Fruit fly (Drosophila melanogaster) whole organism, embryonic: ENCODE results near the gene CG13043.

Source experiments
- ATbp ChIP-seq: fragments of 200-800 bp; sonication (Bioruptor generic); optimal IDR thresholded peaks from 2 replicates; lab custom pipeline; 2017; ENCODE audit warnings: missing biosample characterization, mild to moderate bottlenecking, missing genetic modification characterization, missing genetic modification reagents
- Ada2b ChIP-seq: fragments of 200-800 bp; sonication (Bioruptor generic); IDR thresholded peaks from 2 replicates; pipeline ENCODE4 v1.3.6; 2022; ENCODE audit warnings: missing biosample characterization, missing genetic modification characterization
- Bgb ChIP-seq: fragments of 200-800 bp; sonication (Bioruptor generic); IDR thresholded peaks from 2 replicates; pipeline ENCODE4 v1.3.6; 2022; ENCODE audit warnings: missing biosample characterization, missing genetic modification characterization; ENCODE audit not compliant: partially characterized antibody
- CG11085 ChIP-seq: fragments of 200-800 bp; sonication (Bioruptor generic); IDR thresholded peaks from 2 replicates; pipeline ENCODE4 v1.3.6; 2022; ENCODE audit warnings: missing biosample characterization, missing genetic modification characterization
- CG11247 ChIP-seq: fragments of 200-800 bp; sonication (Bioruptor generic); IDR thresholded peaks from 2 replicates; pipeline ENCODE4 v1.3.6; 2022; ENCODE audit warnings: missing biosample characterization, missing genetic modification characterization
- CG16813 ChIP-seq: fragments of 200-800 bp; sonication (Bioruptor generic); IDR thresholded peaks from 3 replicates; pipeline ENCODE4 v1.3.6; 2022; ENCODE audit warnings: missing biosample characterization, missing genetic modification characterization; ENCODE audit not compliant: partially characterized antibody
- CG1792 ChIP-seq: fragments of 200-800 bp; sonication (Bioruptor generic); optimal IDR thresholded peaks from 2 replicates; lab custom pipeline; 2016; ENCODE audit warnings: missing biosample characterization, missing genetic modification characterization
- CG1832 ChIP-seq: fragments of 200-800 bp; sonication (Bioruptor generic); optimal IDR thresholded peaks from 2 replicates; lab custom pipeline; 2017; ENCODE audit warnings: missing biosample characterization, mild to moderate bottlenecking, missing genetic modification characterization, inconsistent platforms
- CG2129 ChIP-seq: fragments of 200-800 bp; sonication (Bioruptor generic); IDR thresholded peaks from 2 replicates; pipeline ENCODE4 v1.3.6; 2022; ENCODE audit warnings: missing biosample characterization, missing genetic modification characterization; ENCODE audit not compliant: partially characterized antibody
- CG7556 ChIP-seq: fragments of 200-800 bp; sonication (Bioruptor generic); optimal IDR thresholded peaks from 2 replicates; lab custom pipeline; 2017; ENCODE audit warnings: missing biosample characterization, mild to moderate bottlenecking, missing genetic modification characterization
- CG8944 ChIP-seq: fragments of 200-800 bp; sonication (Bioruptor generic); optimal IDR thresholded peaks from 3 replicates; lab custom pipeline; 2016; ENCODE audit warnings: missing biosample characterization, missing genetic modification characterization
- CrebB ChIP-seq: fragments of 200-800 bp; sonication (Bioruptor generic); optimal IDR thresholded peaks from 3 replicates; lab custom pipeline; 2018; ENCODE audit warnings: missing biosample characterization, mild to moderate bottlenecking, missing genetic modification characterization
- Dbx ChIP-seq: fragments of 200-800 bp; sonication (Bioruptor generic); IDR thresholded peaks from 3 replicates; pipeline ENCODE4 v1.3.6; 2022; ENCODE audit warnings: missing biosample characterization, missing genetic modification characterization
- Deaf1 ChIP-seq: fragments of 200-800 bp; optimal IDR thresholded peaks from 3 replicates; lab custom pipeline; 2019; ENCODE audit warnings: missing biosample characterization, mild to moderate bottlenecking, missing genetic modification characterization, moderate library complexity
- Ets65A ChIP-seq: fragments of 200-800 bp; sonication (Bioruptor generic); peaks from one replicate; lab custom pipeline; 2016; ENCODE audit warnings: missing biosample characterization, missing genetic modification characterization
- HLH4C ChIP-seq: fragments of 200-800 bp; sonication (Bioruptor generic); IDR thresholded peaks from 3 replicates; pipeline ENCODE4 v1.3.6; 2022; ENCODE audit warnings: missing biosample characterization, missing genetic modification characterization; ENCODE audit not compliant: partially characterized antibody
- Hmr ChIP-seq: fragments of 200-800 bp; sonication (Bioruptor generic); optimal IDR thresholded peaks from 3 replicates; lab custom pipeline; 2017; ENCODE audit warnings: mild to moderate bottlenecking, missing biosample characterization, missing genetic modification reagents, missing genetic modification characterization
- Nf-YB ChIP-seq: fragments of 200-800 bp; sonication (Bioruptor generic); optimal IDR thresholded peaks from 3 replicates; lab custom pipeline; 2019; ENCODE audit warnings: missing biosample characterization, mild to moderate bottlenecking, missing genetic modification characterization, moderate library complexity
- Pdp1 ChIP-seq, 2 experiments: fragments of 200-800 bp; sonication (Bioruptor generic); optimal IDR thresholded peaks; 3 replicates each; lab custom pipeline; 2016; ENCODE audit warnings: missing biosample characterization in 2 of 2, missing genetic modification characterization in 2 of 2, mild to moderate bottlenecking in 1 of 2, moderate library complexity in 1 of 2
- ac ChIP-seq: fragments of 200-800 bp; sonication (Bioruptor generic); optimal IDR thresholded peaks from 3 replicates; lab custom pipeline; 2017; ENCODE audit warnings: missing biosample characterization, mild to moderate bottlenecking, missing genetic modification characterization
- bsh ChIP-seq, 2 experiments: fragments of 200-800 bp; sonication (Bioruptor generic); optimal IDR thresholded peaks; 2 replicates each; lab custom pipeline; 2017 to 2018; ENCODE audit warnings: mild to moderate bottlenecking in 2 of 2, missing biosample characterization in 2 of 2, missing genetic modification characterization in 2 of 2, moderate library complexity in 1 of 2
- eve ChIP-seq, 2 experiments: fragments of >200 bp; optimal IDR thresholded peaks; 2 replicates each; lab custom pipeline; 2017; ENCODE audit warnings: missing biosample characterization in 2 of 2, missing genetic modification characterization in 2 of 2
- lab ChIP-seq: fragments of 200-800 bp; sonication (Bioruptor generic); optimal IDR thresholded peaks from 3 replicates; lab custom pipeline; 2017; ENCODE audit warnings: missing biosample characterization, missing genetic modification characterization, mild to moderate bottlenecking, moderate library complexity, missing genetic modification reagents
- nom ChIP-seq: fragments of 200-800 bp; sonication (Bioruptor generic); optimal IDR thresholded peaks from 2 replicates; lab custom pipeline; 2017; ENCODE audit warnings: missing biosample characterization, missing genetic modification characterization, mild to moderate bottlenecking, moderate library complexity, missing genetic modification reagents
- scrt ChIP-seq: fragments of 200-800 bp; sonication (Bioruptor generic); optimal IDR thresholded peaks from 2 replicates; lab custom pipeline; 2018; ENCODE audit warnings: missing biosample characterization, mild to moderate bottlenecking, missing genetic modification characterization, moderate library complexity
- slou ChIP-seq: fragments of 200-800 bp; sonication (Bioruptor generic); optimal IDR thresholded peaks from 3 replicates; lab custom pipeline; 2016; ENCODE audit warnings: missing biosample characterization, missing genetic modification characterization
- sug ChIP-seq: fragments of 200-800 bp; optimal IDR thresholded peaks from 2 replicates; lab custom pipeline; 2019; ENCODE audit warnings: missing biosample characterization, mild to moderate bottlenecking, missing genetic modification characterization, moderate library complexity
- tin ChIP-seq: fragments of 200-800 bp; sonication (Bioruptor generic); optimal IDR thresholded peaks from 3 replicates; lab custom pipeline; 2016; ENCODE audit warnings: missing biosample characterization, missing genetic modification characterization
- tup ChIP-seq: fragments of 200-800 bp; sonication (Bioruptor generic); optimal IDR thresholded peaks from 2 replicates; lab custom pipeline; 2016; ENCODE audit warnings: missing biosample characterization, mild to moderate bottlenecking, missing genetic modification characterization, moderate library complexity
- zen2 ChIP-seq: fragments of 200-800 bp; sonication (Bioruptor generic); IDR thresholded peaks from 3 replicates; pipeline ENCODE4 v1.3.6; 2022; ENCODE audit warnings: missing biosample characterization, missing genetic modification characterization; ENCODE audit not compliant: partially characterized antibody

The CG13043 gene

DNA sequence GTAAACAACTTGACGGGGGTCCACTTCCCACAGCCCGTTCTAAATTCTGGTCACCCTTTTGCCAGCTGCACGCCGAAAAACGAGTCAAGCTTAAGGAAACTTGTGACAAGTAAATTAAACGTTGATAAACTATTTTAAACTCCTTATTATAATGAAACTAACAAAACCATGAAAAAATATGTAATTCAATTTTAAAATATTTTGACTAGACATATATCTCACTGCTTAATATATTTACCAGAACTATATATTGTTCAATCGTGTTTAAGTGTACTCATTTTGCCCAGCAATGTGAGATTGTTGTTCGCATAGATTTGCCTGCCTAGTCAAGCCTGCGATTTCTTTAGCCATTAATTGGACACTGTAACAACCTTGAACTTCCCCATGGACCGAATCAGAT lies 46.1 kb downstream of the CG13043 start, which contains the start of gene CG13053:
TSS of gene CG13053 (minus strand) at position 171 of the 400 bp plus-strand sequence.
- no peak for TF ChIP-seq CG7556
- TF ChIP-seq tup (GFP tag; lab: Kevin White, UChicago): no peak
- TF ChIP-seq CG2129 (GFP tag; lab: Robert Waterston, UW): no peak
- peak; percentile 37 for TF ChIP-seq nom
- no peak for TF ChIP-seq tin (GFP tag; lab: Kevin White, UChicago)
- TF ChIP-seq bsh (GFP tag; optimal IDR thresholded peaks at IDR 0.05; lab: Kevin White, UChicago): peak in 1 of 2 experiments; percentile 55
- no peak for TF ChIP-seq lab (GFP tag; lab: Kevin White, UChicago)
- TF ChIP-seq ac: no peak
- TF ChIP-seq sug (tag; lab: Kevin White, UChicago): no peak
- TF ChIP-seq ATbp (GFP tag; lab: Kevin White, UChicago): no peak
- TF ChIP-seq eve (GFP tag; optimal IDR thresholded peaks at IDR 0.05; lab: Kevin White, UChicago): no peak

DNA sequence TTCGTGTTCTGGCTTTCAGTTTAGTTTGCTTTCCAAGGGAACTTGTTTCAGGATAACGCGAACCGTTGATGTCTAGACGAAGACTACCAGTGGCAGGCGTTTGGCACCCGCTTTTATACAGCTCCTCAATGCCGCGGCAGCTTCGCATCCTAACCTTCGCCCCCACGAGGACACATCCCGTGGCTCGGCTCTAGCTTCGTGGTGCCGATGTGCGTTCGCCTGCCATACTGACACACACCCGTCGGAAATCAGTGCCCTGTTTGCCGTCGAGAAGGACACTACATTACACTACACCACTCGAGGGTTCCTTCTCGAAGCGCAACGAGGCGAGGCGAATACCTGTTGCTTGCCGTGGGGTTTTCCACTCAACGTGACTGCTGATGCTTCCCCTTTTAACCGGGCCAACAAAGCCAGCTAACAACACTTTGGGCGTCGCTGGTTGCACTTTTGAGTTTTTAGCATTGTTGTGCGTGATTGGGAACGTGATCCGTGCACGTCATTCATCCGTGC lies 48.5 kb downstream of the CG13043 start, which contains the start of gene CG13054:
TSS of gene CG13054 (minus strand) at position 74 of the 510 bp plus-strand sequence.
- TF ChIP-seq Ets65A (peak; percentile 30), HLH4C (0 out of 3 replicates have a peak, but pooled peaks have one; percentile 10), CG16813 (GFP tag; lab: Robert Waterston, UW) (no peak), Dbx (GFP tag; lab: Robert Waterston, UW) (0 out of 3 replicates have a peak, but pooled peaks have one; percentile 25), sug (tag; lab: Kevin White, UChicago) (no peak), slou (no peak), Nf-YB (GFP tag; lab: Kevin White, UChicago) (no peak), scrt (GFP tag; lab: Kevin White, UChicago) (peak; percentile 92), CG1832 (GFP tag; lab: Kevin White, UChicago) (no peak), CG1792 (GFP tag; lab: Kevin White, UChicago) (no peak), CG8944 (GFP tag; lab: Kevin White, UChicago) (no peak), Pdp1 (GFP tag; optimal IDR thresholded peaks at IDR 0.05; lab: Kevin White, UChicago) (no peak), CG11247 (GFP tag; lab: Robert Waterston, UW) (no peak), CG11085 (GFP tag; lab: Robert Waterston, UW) (no peak), Bgb (GFP tag; lab: Robert Waterston, UW) (0 out of 2 replicates have a peak, but pooled peaks have one; percentile 19), Deaf1 (peak; percentile 97), CrebB (tag; lab: Kevin White, UChicago) (no peak), Ada2b (GFP tag; lab: Robert Waterston, UW) (no peak), zen2 (no peak), Hmr (GFP tag; lab: Kevin White, UChicago) (no peak)
